Worm (Caenorhabditis elegans) whole organism, early embryonic: ENCODE data around the gene gnrr-7.

Source experiments
- B0310.2 ChIP-seq: sonication (generic microtip); optimal IDR thresholded peaks from 2 replicates; lab custom pipeline; 2016; ENCODE audit warnings: mild to moderate bottlenecking, missing genetic modification characterization, missing compliant biosample characterization
- F13C5.2 ChIP-seq: sonication (generic microtip); optimal IDR thresholded peaks from 2 replicates; lab custom pipeline; 2017; ENCODE audit warnings: mild to moderate bottlenecking, missing genetic modification characterization, inconsistent platforms, missing compliant biosample characterization
- aly-1 ChIP-seq: sonication (generic microtip); optimal IDR thresholded peaks from 2 replicates; lab custom pipeline; 2016; ENCODE audit warnings: missing genetic modification characterization, missing compliant biosample characterization
- ama-1 ChIP-seq: fragments of 150-350 bp; optimal IDR thresholded peaks from 2 replicates; lab custom pipeline; 2014
- ceh-13 ChIP-seq: fragments of 200-800 bp; sonication (Bioruptor generic); optimal IDR thresholded peaks from 2 replicates; lab custom pipeline; 2018; ENCODE audit warnings: mild to moderate bottlenecking, missing genetic modification characterization, missing compliant biosample characterization
- ceh-36 ChIP-seq: sonication (generic microtip); optimal IDR thresholded peaks from 2 replicates; lab custom pipeline; 2016; ENCODE audit warnings: missing genetic modification characterization, inconsistent platforms, missing compliant biosample characterization
- ets-7 ChIP-seq: sonication (generic microtip); optimal IDR thresholded peaks from 2 replicates; lab custom pipeline; 2016; ENCODE audit warnings: missing genotype, missing genetic modification characterization, missing compliant biosample characterization
- flt-1 ChIP-seq: fragments of 200-800 bp; sonication (Bioruptor generic); IDR thresholded peaks from 2 replicates; pipeline ENCODE4 v1.3.6; 2022; ENCODE audit warnings: missing genetic modification characterization, missing compliant biosample characterization
- hmbx-1 ChIP-seq: sonication (generic microtip); optimal IDR thresholded peaks from 2 replicates; lab custom pipeline; 2016; ENCODE audit warnings: mild to moderate bottlenecking, missing genetic modification characterization, missing compliant biosample characterization
- hmg-4 ChIP-seq: fragments of 200-800 bp; sonication (Bioruptor generic); optimal IDR thresholded peaks from 2 replicates; lab custom pipeline; 2018; ENCODE audit warnings: mild to moderate bottlenecking, missing genetic modification characterization, missing compliant biosample characterization
- hnd-1 ChIP-seq: sonication (generic microtip); optimal IDR thresholded peaks from 2 replicates; lab custom pipeline; 2016; ENCODE audit warnings: missing genetic modification characterization, missing compliant biosample characterization
- pes-1 ChIP-seq: fragments of 200-800 bp; sonication (Bioruptor generic); IDR thresholded peaks from 2 replicates; pipeline ENCODE4 v1.3.6; 2022; ENCODE audit warnings: missing genetic modification reagents, missing genetic modification characterization, missing compliant biosample characterization
- scrt-1 ChIP-seq: fragments of 200-800 bp; sonication (Bioruptor generic); IDR thresholded peaks from 2 replicates; pipeline ENCODE4 v1.3.6; 2022; ENCODE audit warnings: missing genetic modification characterization, missing compliant biosample characterization
- sea-1 ChIP-seq: fragments of 200-800 bp; sonication (Bioruptor generic); conservative IDR thresholded peaks from 2 replicates; pipeline ENCODE4 v1.3.6; 2022; ENCODE audit warnings: missing genetic modification characterization, missing compliant biosample characterization
- tbx-11 ChIP-seq: fragments of 200-800 bp; sonication (Bioruptor generic); IDR thresholded peaks from 2 replicates; pipeline ENCODE4 v1.3.6; 2022; ENCODE audit warnings: missing genetic modification characterization, missing compliant biosample characterization
- tbx-37 ChIP-seq: fragments of 200-800 bp; sonication (Bioruptor generic); conservative IDR thresholded peaks from 2 replicates; pipeline ENCODE4 v1.3.6; 2022; ENCODE audit warnings: missing genetic modification reagents, missing genetic modification characterization, missing compliant biosample characterization
- tra-4 ChIP-seq: sonication (generic microtip); optimal IDR thresholded peaks from 2 replicates; lab custom pipeline; 2017; ENCODE audit warnings: missing genetic modification characterization, missing compliant biosample characterization

Gene gnrr-7

DNA sequence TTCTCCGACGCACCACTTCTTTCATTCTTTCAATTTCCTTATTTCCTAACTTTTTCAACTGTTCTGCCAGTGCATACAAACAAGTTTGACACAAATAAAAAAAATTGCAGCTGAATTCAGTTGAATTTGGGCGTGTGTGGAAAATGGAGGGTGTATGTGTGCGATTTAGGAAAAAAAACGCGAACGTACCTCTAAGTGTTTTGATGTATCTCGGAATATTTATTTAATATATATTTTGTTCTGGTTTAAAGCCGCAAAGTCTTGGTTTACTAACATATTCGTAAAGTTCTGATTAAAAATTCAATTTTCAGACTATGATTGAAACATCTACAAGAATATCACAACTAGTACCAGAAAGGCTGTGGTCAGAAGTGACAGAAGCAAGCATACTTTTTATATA lies at the start of gene gnrr-7:
gnrr-7 (plus strand) TSS at position 301 of the 400 bp plus-strand sequence.
- no peak for TF ChIP-seq F13C5.2
- TF ChIP-seq hmg-4, result no peak
- no peak for TF ChIP-seq pes-1 (GFP tag; lab: Robert Waterston, UW)
- no peak for TF ChIP-seq ceh-36
- TF ChIP-seq scrt-1 (GFP tag; lab: Robert Waterston, UW), result no peak
- no peak for TF ChIP-seq B0310.2 (tag; lab: Kevin White, UChicago)
- TF ChIP-seq tra-4 (tag; lab: Kevin White, UChicago), result no peak
- no peak for TF ChIP-seq tbx-11
- no peak for TF ChIP-seq ama-1
- no peak for TF ChIP-seq ceh-13
- TF ChIP-seq tbx-37 (GFP tag; lab: Robert Waterston, UW), result no peak

DNA sequence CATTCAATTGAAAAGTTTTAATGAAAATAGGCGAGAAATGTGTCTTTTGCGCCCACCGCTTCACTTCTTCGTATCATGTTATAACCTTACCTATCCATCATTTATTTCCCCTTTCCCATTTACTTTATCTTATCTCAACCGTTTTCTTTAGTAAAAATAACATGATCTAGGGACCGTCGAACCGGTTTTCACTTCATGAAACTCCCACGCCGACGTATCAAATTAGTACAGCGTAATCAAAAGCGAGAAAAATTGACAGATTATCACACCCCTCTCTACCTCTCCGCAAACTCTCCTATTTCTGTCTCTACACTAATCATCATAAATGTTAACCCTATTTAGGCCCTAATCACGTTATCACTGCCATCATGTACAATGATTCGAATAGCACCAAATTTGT lies 48.6 kb upstream of the gnrr-7 start:
- TF ChIP-seq ama-1 (no peak), ets-7 (tag; lab: Kevin White, UChicago) (no peak), B0310.2 (tag; lab: Kevin White, UChicago) (no peak), aly-1 (no peak), tbx-37 (GFP tag; lab: Robert Waterston, UW) (no peak)

DNA sequence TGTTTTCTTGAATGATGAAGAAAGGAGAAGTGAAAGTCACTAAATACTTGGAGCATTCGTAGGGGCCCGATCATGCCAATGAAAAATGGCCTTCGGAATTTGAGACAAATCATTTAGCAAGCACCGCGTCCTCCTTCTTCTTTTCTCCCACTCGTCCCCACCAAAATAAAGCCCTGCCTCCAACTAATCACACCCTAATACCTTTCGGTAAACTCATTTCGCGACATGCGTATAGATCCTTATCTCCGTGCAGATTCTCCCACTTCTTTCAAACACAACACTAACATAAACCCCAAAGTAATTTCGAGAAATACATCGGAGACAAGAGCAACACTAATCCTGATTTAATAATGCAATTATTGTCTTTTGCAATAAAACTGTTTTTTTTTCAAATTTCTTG lies 48.0 kb upstream of the gnrr-7 start:
- no peak for TF ChIP-seq tbx-11
- TF ChIP-seq tra-4 (tag; lab: Kevin White, UChicago), result no peak

DNA sequence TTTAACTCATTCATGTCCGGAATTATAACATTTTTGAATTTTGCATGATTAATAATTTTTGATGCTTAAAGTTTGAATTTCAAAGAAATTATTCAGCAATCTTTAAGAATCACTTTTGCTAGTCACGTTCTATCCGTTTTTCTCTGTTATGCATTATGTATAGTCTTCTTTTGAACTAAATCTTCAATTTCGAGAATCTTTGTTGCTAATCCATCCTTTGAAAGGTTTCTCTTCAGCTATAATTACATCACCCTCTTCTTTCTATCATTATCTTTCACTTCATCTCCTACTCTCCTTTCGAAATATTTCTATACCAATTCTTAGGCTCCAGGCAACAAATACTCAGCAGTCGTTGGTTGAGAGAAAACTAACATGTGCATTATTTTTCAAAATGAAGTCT lies 34.1 kb upstream of the gnrr-7 start:
- TF ChIP-seq hnd-1 (tag; lab: Kevin White, UChicago) (no peak), ets-7 (tag; lab: Kevin White, UChicago) (no peak), scrt-1 (GFP tag; lab: Robert Waterston, UW) (no peak), ceh-13 (no peak), F13C5.2 (no peak), tbx-11 (no peak), tbx-37 (GFP tag; lab: Robert Waterston, UW) (no peak), hmg-4 (no peak), pes-1 (GFP tag; lab: Robert Waterston, UW) (no peak), hmbx-1 (tag; lab: Kevin White, UChicago) (no peak), ama-1 (no peak)

DNA sequence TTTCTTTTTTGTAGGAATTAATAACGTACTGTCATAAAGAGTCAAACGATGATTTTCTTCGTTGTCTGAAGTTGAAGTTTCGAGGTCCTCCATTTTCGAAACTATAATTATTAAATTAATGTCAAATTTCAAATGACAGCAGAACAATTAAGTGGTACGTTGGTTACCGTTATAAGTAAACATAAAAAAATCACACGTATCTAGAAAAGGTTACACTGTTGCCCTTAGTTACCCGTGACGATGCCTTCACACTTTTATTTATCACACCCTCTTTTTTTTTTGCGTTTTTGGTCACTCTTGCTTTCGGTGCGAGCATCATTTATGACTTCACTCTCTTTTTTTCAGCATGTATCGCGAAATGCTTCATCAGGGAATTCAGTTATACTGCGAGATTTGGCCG lies 32.9 kb upstream of the gnrr-7 start, which contains the start of the genes C05C9.3 and C05C9.2:
C05C9.3 (minus strand) TSS at position 101 of the 400 bp plus-strand sequence.
C05C9.2 (plus strand) TSS at position 346 of the 400 bp plus-strand sequence.
- TF ChIP-seq aly-1 (no peak), B0310.2 (tag; lab: Kevin White, UChicago) (no peak), scrt-1 (GFP tag; lab: Robert Waterston, UW) (no peak), ets-7 (tag; lab: Kevin White, UChicago) (no peak), ama-1 (no peak), flt-1 (GFP tag; lab: Robert Waterston, UW) (no peak), ceh-36 (no peak), pes-1 (GFP tag; lab: Robert Waterston, UW) (no peak), tbx-11 (no peak)

DNA sequence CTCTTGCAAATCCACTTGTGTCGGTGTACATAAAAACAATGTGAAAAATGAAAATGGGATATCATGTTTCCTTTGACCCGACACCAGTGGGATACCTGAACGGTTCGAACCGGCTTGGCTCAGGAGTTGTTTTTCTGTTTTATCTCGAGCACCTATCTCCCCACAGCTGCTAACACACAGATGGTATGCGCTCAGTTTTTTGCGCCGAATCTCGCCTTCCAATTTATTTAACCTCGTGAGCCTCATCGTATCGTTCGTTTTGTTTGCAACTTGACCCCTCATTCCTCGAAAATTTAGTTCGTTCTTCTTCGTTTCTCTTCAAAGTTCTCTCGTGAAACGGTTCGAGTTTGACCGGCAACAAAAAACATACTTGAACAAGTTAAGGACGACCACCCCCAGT lies 25.1 kb upstream of the gnrr-7 start, which contains the start of gene C05C9.1:
C05C9.1 (plus strand) TSS at position 301 of the 400 bp plus-strand sequence.
- TF ChIP-seq B0310.2 (tag; lab: Kevin White, UChicago) (no peak), sea-1 (GFP tag; lab: Robert Waterston, UW) (no peak), ceh-13 (no peak), tbx-37 (GFP tag; lab: Robert Waterston, UW) (no peak), hmg-4 (no peak)

ce11 chrX:11162778-11163584 lies 22.6 kb upstream of the gnrr-7 start:
- TF ChIP-seq hmbx-1 (tag; lab: Kevin White, UChicago) (no peak), flt-1 (GFP tag; lab: Robert Waterston, UW) (no peak), pes-1 (GFP tag; lab: Robert Waterston, UW) (no peak), ceh-36 (no peak), tbx-11 (no peak)

DNA sequence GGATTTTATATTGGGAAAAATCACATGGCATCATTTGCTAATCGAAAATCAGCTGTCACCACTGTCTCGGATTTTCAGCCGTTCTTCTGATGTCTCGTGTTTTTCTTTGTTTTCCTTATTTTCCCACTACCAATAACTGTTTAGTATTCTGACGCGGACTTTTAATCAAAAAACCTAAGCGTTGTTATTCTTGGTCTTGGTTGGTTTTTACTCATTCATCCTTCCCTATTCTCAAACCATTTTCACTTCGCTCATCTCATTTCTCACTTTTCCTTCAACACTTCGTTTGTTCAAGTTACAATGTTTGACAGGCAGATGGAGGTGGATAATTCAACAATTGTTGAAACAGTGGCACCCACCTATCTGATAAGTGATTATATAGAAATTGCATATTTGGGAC lies 7.0 kb upstream of the gnrr-7 start, which contains the start of gene gnrr-6:
gnrr-6 (plus strand) TSS at position 301 of the 400 bp plus-strand sequence.
- TF ChIP-seq hmg-4 (no peak), tbx-11 (no peak), scrt-1 (GFP tag; lab: Robert Waterston, UW) (no peak), hnd-1 (tag; lab: Kevin White, UChicago) (no peak), hmbx-1 (tag; lab: Kevin White, UChicago) (no peak), aly-1 (no peak), F13C5.2 (no peak), sea-1 (GFP tag; lab: Robert Waterston, UW) (no peak), tra-4 (tag; lab: Kevin White, UChicago) (no peak), ets-7 (tag; lab: Kevin White, UChicago) (no peak), pes-1 (GFP tag; lab: Robert Waterston, UW) (no peak), B0310.2 (tag; lab: Kevin White, UChicago) (no peak), tbx-37 (GFP tag; lab: Robert Waterston, UW) (no peak), flt-1 (GFP tag; lab: Robert Waterston, UW) (no peak), ceh-36 (no peak), ceh-13 (no peak), ama-1 (no peak)
